Fruit fly (Drosophila melanogaster) whole organism, embryonic: Measurements from ENCODE around the gene Trl.
A peak's percentile ranks its signal among the peaks of the same experiment; 100 is the strongest.

Source experiments
- Abd-B ChIP-seq: fragments of 200-800 bp; sonication (Bioruptor generic); optimal IDR thresholded peaks from 2 replicates; lab custom pipeline; 2018; ENCODE audit warnings: missing biosample characterization, mild to moderate bottlenecking, missing genetic modification characterization, moderate library complexity
- CG10267 ChIP-seq: fragments of 200-800 bp; sonication (Bioruptor generic); optimal IDR thresholded peaks from 2 replicates; lab custom pipeline; 2018; ENCODE audit warnings: missing biosample characterization, mild to moderate bottlenecking, missing genetic modification characterization, moderate library complexity
- CG10431 ChIP-seq: fragments of 200-800 bp; sonication (Bioruptor generic); optimal IDR thresholded peaks from 3 replicates; lab custom pipeline; 2018; ENCODE audit warnings: missing biosample characterization, mild to moderate bottlenecking, missing genetic modification characterization
- CG12659 ChIP-seq: fragments of 200-800 bp; sonication (Bioruptor generic); optimal IDR thresholded peaks from 3 replicates; lab custom pipeline; 2017; ENCODE audit warnings: mild to moderate bottlenecking, missing biosample characterization, missing genetic modification reagents, missing genetic modification characterization
- CG15696 ChIP-seq: fragments of 200-800 bp; sonication (Bioruptor generic); optimal IDR thresholded peaks from 2 replicates; lab custom pipeline; 2019; ENCODE audit warnings: missing biosample characterization, mild to moderate bottlenecking, missing genetic modification characterization, moderate library complexity
- CG17912 ChIP-seq: fragments of 200-800 bp; sonication (Bioruptor generic); optimal IDR thresholded peaks from 2 replicates; lab custom pipeline; 2018; ENCODE audit warnings: missing biosample characterization, mild to moderate bottlenecking, missing genetic modification characterization
- CG2129 ChIP-seq: fragments of 200-800 bp; sonication (Bioruptor generic); IDR thresholded peaks from 2 replicates; pipeline ENCODE4 v1.3.6; 2022; ENCODE audit warnings: missing biosample characterization, missing genetic modification characterization; ENCODE audit not compliant: partially characterized antibody
- CG3065 ChIP-seq: fragments of 200-800 bp; sonication (Bioruptor generic); optimal IDR thresholded peaks from 2 replicates; lab custom pipeline; 2016; ENCODE audit warnings: missing biosample characterization, missing genetic modification characterization
- CG4424 ChIP-seq: fragments of 200-800 bp; sonication (Bioruptor generic); optimal IDR thresholded peaks from 3 replicates; lab custom pipeline; 2016; ENCODE audit warnings: missing biosample characterization, missing genetic modification characterization
- CG4820 ChIP-seq: fragments of 200-800 bp; sonication (Bioruptor generic); optimal IDR thresholded peaks from 3 replicates; lab custom pipeline; 2016; ENCODE audit warnings: missing biosample characterization, missing genetic modification characterization
- CG5245 ChIP-seq: fragments of 200-800 bp; sonication (Bioruptor generic); optimal IDR thresholded peaks from 3 replicates; lab custom pipeline; 2016; ENCODE audit warnings: missing biosample characterization, missing genetic modification characterization
- CG6683 ChIP-seq: fragments of 200-800 bp; sonication (Bioruptor generic); optimal IDR thresholded peaks from 2 replicates; lab custom pipeline; 2017; ENCODE audit warnings: missing biosample characterization, mild to moderate bottlenecking, missing genetic modification characterization, missing genetic modification reagents
- CG7786 ChIP-seq: fragments of 200-800 bp; sonication (Bioruptor generic); optimal IDR thresholded peaks from 2 replicates; lab custom pipeline; 2016; ENCODE audit warnings: missing biosample characterization, missing genetic modification characterization
- CG8388 ChIP-seq: fragments of 200-800 bp; sonication (Bioruptor generic); optimal IDR thresholded peaks from 2 replicates; lab custom pipeline; 2019; ENCODE audit warnings: missing biosample characterization, mild to moderate bottlenecking, missing genetic modification characterization, moderate library complexity
- CG8944 ChIP-seq: fragments of 200-800 bp; sonication (Bioruptor generic); optimal IDR thresholded peaks from 3 replicates; lab custom pipeline; 2016; ENCODE audit warnings: missing biosample characterization, missing genetic modification characterization
- CG9797 ChIP-seq: fragments of 200-800 bp; sonication (Bioruptor generic); optimal IDR thresholded peaks from 3 replicates; lab custom pipeline; 2018; ENCODE audit warnings: missing biosample characterization, mild to moderate bottlenecking, missing genetic modification characterization
- Dad ChIP-seq: fragments of 200-800 bp; sonication (Bioruptor generic); optimal IDR thresholded peaks from 3 replicates; lab custom pipeline; 2016; ENCODE audit warnings: missing biosample characterization, missing genetic modification characterization
- ERR ChIP-seq: fragments of 200-800 bp; sonication (Bioruptor generic); optimal IDR thresholded peaks from 2 replicates; lab custom pipeline; 2016; ENCODE audit warnings: missing biosample characterization, missing genetic modification characterization
- GATAe ChIP-seq: fragments of 200-800 bp; sonication (Bioruptor generic); conservative IDR thresholded peaks from 2 replicates; pipeline ENCODE4 v1.3.6; 2022; ENCODE audit warnings: missing biosample characterization, missing genetic modification characterization
- Gug ChIP-seq: fragments of 200-800 bp; sonication (Bioruptor generic); IDR thresholded peaks from 4 replicates; pipeline ENCODE4 v1.3.6; 2022; ENCODE audit warnings: missing biosample characterization, missing genetic modification characterization
- HHEX ChIP-seq: fragments of 200-800 bp; sonication (Bioruptor generic); optimal IDR thresholded peaks from 3 replicates; lab custom pipeline; 2017; ENCODE audit warnings: missing biosample characterization, mild to moderate bottlenecking, missing genetic modification characterization, missing genetic modification reagents
- Hmr ChIP-seq: fragments of 200-800 bp; sonication (Bioruptor generic); optimal IDR thresholded peaks from 3 replicates; lab custom pipeline; 2017; ENCODE audit warnings: mild to moderate bottlenecking, missing biosample characterization, missing genetic modification reagents, missing genetic modification characterization
- Hr51 ChIP-seq, 2 experiments: fragments of 200-800 bp; sonication (Bioruptor generic); optimal IDR thresholded peaks; 2 replicates in 1 of 2; 3 replicates in 1 of 2; lab custom pipeline; 2016 to 2018; ENCODE audit warnings: missing biosample characterization in 2 of 2, missing genetic modification characterization in 2 of 2, mild to moderate bottlenecking in 1 of 2, moderate library complexity in 1 of 2
- MESR4 ChIP-seq: fragments of 200-800 bp; sonication (Bioruptor generic); optimal IDR thresholded peaks from 2 replicates; lab custom pipeline; 2018; ENCODE audit warnings: missing biosample characterization, mild to moderate bottlenecking, missing genetic modification characterization, moderate library complexity
- PHDP ChIP-seq: fragments of 200-800 bp; sonication (Bioruptor generic); optimal IDR thresholded peaks from 3 replicates; lab custom pipeline; 2018; ENCODE audit warnings: missing biosample characterization, mild to moderate bottlenecking, missing genetic modification characterization, moderate library complexity
- Ptx1 ChIP-seq: fragments of 200-800 bp; sonication (Bioruptor generic); IDR thresholded peaks from 2 replicates; pipeline ENCODE4 v1.3.6; 2022; ENCODE audit warnings: missing biosample characterization, missing genetic modification characterization
- Scr ChIP-seq: fragments of 200-800 bp; sonication (Bioruptor generic); IDR thresholded peaks from 2 replicates; pipeline ENCODE4 v1.3.6; 2022; ENCODE audit warnings: missing biosample characterization, missing genetic modification characterization; ENCODE audit not compliant: partially characterized antibody
- Six4 ChIP-seq: fragments of 200-800 bp; sonication (Bioruptor generic); optimal IDR thresholded peaks from 2 replicates; lab custom pipeline; 2016; ENCODE audit warnings: missing biosample characterization, missing genetic modification characterization
- Ssrp ChIP-seq: fragments of 200-800 bp; sonication (Bioruptor generic); optimal IDR thresholded peaks from 2 replicates; lab custom pipeline; 2018; ENCODE audit warnings: missing biosample characterization, mild to moderate bottlenecking, missing genetic modification characterization, moderate library complexity
- ase ChIP-seq: fragments of 200-800 bp; sonication (Bioruptor generic); IDR thresholded peaks from 3 replicates; pipeline ENCODE4 v1.3.6; 2022; ENCODE audit warnings: missing biosample characterization, missing genetic modification characterization
- cad ChIP-seq: fragments of >200 bp; optimal IDR thresholded peaks from 2 replicates; lab custom pipeline; 2017; ENCODE audit warnings: missing biosample characterization, missing genetic modification characterization
- croc ChIP-seq: fragments of 200-800 bp; sonication (Bioruptor generic); conservative IDR thresholded peaks from 3 replicates; pipeline ENCODE4 v1.3.6; 2022; ENCODE audit warnings: missing biosample characterization, missing genetic modification characterization
- dm ChIP-seq: fragments of 200-800 bp; sonication (Bioruptor generic); optimal IDR thresholded peaks from 3 replicates; lab custom pipeline; 2016; ENCODE audit warnings: missing biosample characterization, missing genetic modification characterization
- eyg ChIP-seq: fragments of 200-800 bp; sonication (Bioruptor generic); optimal IDR thresholded peaks from 3 replicates; lab custom pipeline; 2016; ENCODE audit warnings: missing biosample characterization, missing genetic modification characterization
- fu2 ChIP-seq: fragments of 200-800 bp; sonication (Bioruptor generic); optimal IDR thresholded peaks from 2 replicates; lab custom pipeline; 2016; ENCODE audit warnings: missing biosample characterization, missing genetic modification characterization
- hbn ChIP-seq: fragments of 200-800 bp; sonication (Bioruptor generic); IDR thresholded peaks from 2 replicates; pipeline ENCODE4 v1.3.6; 2022; ENCODE audit warnings: missing biosample characterization, missing genetic modification characterization; ENCODE audit not compliant: partially characterized antibody
- hth ChIP-seq: fragments of >200 bp; optimal IDR thresholded peaks from 2 replicates; lab custom pipeline; 2017; ENCODE audit warnings: inconsistent platforms
- ind ChIP-seq: fragments of 200-800 bp; sonication (Bioruptor generic); optimal IDR thresholded peaks from 3 replicates; lab custom pipeline; 2016; ENCODE audit warnings: missing biosample characterization, missing genetic modification characterization
- inv ChIP-seq: fragments of 200-800 bp; sonication (Bioruptor generic); IDR thresholded peaks from 2 replicates; pipeline ENCODE4 v1.3.6; 2022; ENCODE audit warnings: missing biosample characterization, missing genetic modification characterization; ENCODE audit not compliant: partially characterized antibody
- ken ChIP-seq: fragments of 200-800 bp; sonication (Bioruptor generic); IDR thresholded peaks from 3 replicates; pipeline ENCODE4 v1.3.6; 2022; ENCODE audit warnings: missing biosample characterization, missing genetic modification characterization
- lmd ChIP-seq: fragments of 200-800 bp; sonication (Bioruptor generic); IDR thresholded peaks from 2 replicates; pipeline ENCODE4 v1.3.6; 2022; ENCODE audit warnings: missing biosample characterization, missing genetic modification characterization
- oc ChIP-seq: fragments of 200-800 bp; sonication (Bioruptor generic); optimal IDR thresholded peaks from 2 replicates; lab custom pipeline; 2018; ENCODE audit warnings: missing biosample characterization, mild to moderate bottlenecking, missing genetic modification characterization, moderate library complexity
- peb ChIP-seq: fragments of 200-800 bp; sonication (Bioruptor generic); IDR thresholded peaks from 2 replicates; pipeline ENCODE4 v1.3.6; 2022; ENCODE audit warnings: missing biosample characterization, missing genetic modification characterization
- ranshi ChIP-seq: fragments of 200-800 bp; sonication (Bioruptor generic); IDR thresholded peaks from 2 replicates; pipeline ENCODE4 v1.3.6; 2022; ENCODE audit warnings: missing biosample characterization, missing genetic modification characterization
- repo ChIP-seq: fragments of 200-800 bp; sonication (Bioruptor generic); optimal IDR thresholded peaks from 2 replicates; lab custom pipeline; 2016; ENCODE audit warnings: missing biosample characterization, missing genetic modification characterization
- sens-2 ChIP-seq: fragments of 200-800 bp; sonication (Bioruptor generic); IDR thresholded peaks from 2 replicates; pipeline ENCODE4 v1.3.6; 2022; ENCODE audit warnings: missing biosample characterization, missing genetic modification characterization
- so ChIP-seq: fragments of 200-800 bp; sonication (Bioruptor generic); IDR thresholded peaks from 3 replicates; pipeline ENCODE4 v1.3.6; 2022; ENCODE audit warnings: missing biosample characterization, missing genetic modification characterization
- trem ChIP-seq: fragments of 200-800 bp; optimal IDR thresholded peaks from 3 replicates; lab custom pipeline; 2019; ENCODE audit warnings: missing biosample characterization, mild to moderate bottlenecking, missing genetic modification characterization, moderate library complexity
- usp ChIP-seq: fragments of >200 bp; optimal IDR thresholded peaks from 2 replicates; lab custom pipeline; 2017; ENCODE audit warnings: missing biosample characterization, missing genetic modification characterization
- zen ChIP-seq: fragments of 200-800 bp; sonication (Bioruptor generic); optimal IDR thresholded peaks from 3 replicates; lab custom pipeline; 2018; ENCODE audit warnings: missing biosample characterization, mild to moderate bottlenecking, missing genetic modification characterization, moderate library complexity

Gene Trl

dm6 chr3L:14759097-14759795, 1.6 kb downstream of the Trl start (continued):
- TF ChIP-seq ken (peak; percentile 99), hth (lab: Kevin White, UChicago) (no peak), CG17912 (GFP tag; lab: Kevin White, UChicago) (peak; percentile 98), CG2129 (GFP tag; lab: Robert Waterston, UW) (no peak), so (GFP tag; lab: Robert Waterston, UW) (peak; percentile 100), peb (GFP tag; lab: Robert Waterston, UW) (peak; percentile 99), ase (GFP tag; lab: Robert Waterston, UW) (peak; percentile 99), Hr51 (GFP tag; optimal IDR thresholded peaks at IDR 0.05; lab: Kevin White, UChicago) (peak; percentile 99 to 100), CG5245 (GFP tag; lab: Kevin White, UChicago) (peak; percentile 99), cad (GFP tag; lab: Kevin White, UChicago) (no peak), Abd-B (GFP tag; lab: Kevin White, UChicago) (peak; percentile 100), CG7786 (GFP tag; lab: Kevin White, UChicago) (peak; percentile 99), fu2 (GFP tag; lab: Kevin White, UChicago) (peak; percentile 99), trem (tag; lab: Kevin White, UChicago) (peak; percentile 98), CG12659 (GFP tag; lab: Kevin White, UChicago) (peak; percentile 100), CG3065 (peak; percentile 99), CG4424 (GFP tag; lab: Kevin White, UChicago) (peak; percentile 100), Gug (peak; percentile 99), PHDP (tag; lab: Kevin White, UChicago) (peak; percentile 100), usp (GFP tag; lab: Kevin White, UChicago) (no peak), CG10431 (GFP tag; lab: Kevin White, UChicago) (peak; percentile 99), sens-2 (GFP tag; lab: Robert Waterston, UW) (peak; percentile 99), CG4820 (GFP tag; lab: Kevin White, UChicago) (peak; percentile 99), GATAe (peak; percentile 99), hbn (GFP tag; lab: Robert Waterston, UW) (no peak), CG9797 (GFP tag; lab: Kevin White, UChicago) (peak; percentile 73), inv (peak; percentile 60), dm (GFP tag; lab: Kevin White, UChicago) (peak; percentile 97), CG8388 (GFP tag; lab: Kevin White, UChicago) (peak; percentile 99), ERR (peak; percentile 98), Dad (GFP tag; lab: Kevin White, UChicago) (peak; percentile 99), oc (tag; lab: Kevin White, UChicago) (peak; percentile 100), Hmr (GFP tag; lab: Kevin White, UChicago) (peak; percentile 100), croc (GFP tag; lab: Robert Waterston, UW) (peak; percentile 99), ranshi (GFP tag; lab: Robert Waterston, UW) (peak; percentile 99), CG10267 (tag; lab: Kevin White, UChicago) (peak; percentile 99), eyg (peak; percentile 98), MESR4 (GFP tag; lab: Kevin White, UChicago) (peak; percentile 79), repo (GFP tag; lab: Kevin White, UChicago) (peak; percentile 98), CG6683 (GFP tag; lab: Kevin White, UChicago) (peak; percentile 99), Six4 (GFP tag; lab: Kevin White, UChicago) (peak; percentile 99), ind (GFP tag; lab: Kevin White, UChicago) (peak; percentile 99), Ptx1 (GFP tag; lab: Robert Waterston, UW) (peak; percentile 100), CG15696 (tag; lab: Kevin White, UChicago) (peak; percentile 100), Ssrp (tag; lab: Kevin White, UChicago) (peak; percentile 100), HHEX (GFP tag; lab: Kevin White, UChicago) (peak; percentile 100), Scr (GFP tag; lab: Robert Waterston, UW) (peak; percentile 42; the same call in 1 of the 2 replicates), zen (tag; lab: Kevin White, UChicago) (peak; percentile 99), CG8944 (GFP tag; lab: Kevin White, UChicago) (peak; percentile 98), lmd (GFP tag; lab: Robert Waterston, UW) (peak; percentile 100)
